In the genomic region with DNA sequence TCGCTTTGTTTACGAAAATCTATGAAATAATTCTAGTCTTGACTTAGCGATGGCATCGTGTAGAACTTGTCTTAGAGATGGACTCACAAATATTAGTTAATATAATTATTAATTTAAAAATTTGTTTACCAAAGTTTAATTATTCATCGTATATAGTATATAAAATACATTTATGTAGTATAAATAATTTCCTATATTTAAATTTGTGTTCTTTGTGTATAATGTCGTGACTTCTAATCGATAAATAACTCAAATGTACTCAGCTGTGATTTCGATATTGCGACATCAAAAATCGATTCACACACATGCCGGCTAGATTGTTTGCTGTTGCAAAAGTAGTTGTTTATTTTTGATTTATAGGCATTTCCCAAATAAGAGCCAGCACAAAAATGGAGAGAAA, we compare ENCODE assay signal across 1 fruit fly cellular context.
TF ChIP-seq lines count a peak whose summit lies in the region.

TSS of gene wfs1 (minus strand) at position 70 of the 400 bp plus-strand sequence.
TSS of gene Nup133 (plus strand) at position 297 of the 400 bp plus-strand sequence.

TF ChIP-seq in whole organism, embryonic, 481 proteins besides CTCF, POLR2A, EP300 and RAD21 (continued from another document and continues in another):
- TF ChIP-seq Dbx (GFP tag; IDR thresholded peaks at IDR 0.05; lab: Robert Waterston, UW): peak; percentile 76
- TF ChIP-seq CG6272 (GFP tag; IDR thresholded peaks at IDR 0.05; lab: Robert Waterston, UW): peak; percentile 45; the same call in 1 of the 2 replicates
- peak; percentile 90 for TF ChIP-seq knrl (GFP tag; IDR thresholded peaks at IDR 0.05; lab: Robert Waterston, UW; ENCODE audit: partially characterized antibody)
- no peak for TF ChIP-seq ken (GFP tag; IDR thresholded peaks at IDR 0.05; lab: Robert Waterston, UW)
- 0 out of 3 replicates have a peak, but pooled peaks have one; percentile 16 for TF ChIP-seq ci (GFP tag; IDR thresholded peaks at IDR 0.05; lab: Robert Waterston, UW)
- no peak for TF ChIP-seq CG31365 (tag; optimal IDR thresholded peaks at IDR 0.05; lab: Kevin White, UChicago)
- no peak for TF ChIP-seq en (GFP tag; optimal IDR thresholded peaks at IDR 0.05; lab: Kevin White, UChicago)
- peak; percentile 32; the same call in 1 of the 2 replicates for TF ChIP-seq bbx (GFP tag; IDR thresholded peaks at IDR 0.05; lab: Robert Waterston, UW; ENCODE audit: partially characterized antibody)
- no peak for TF ChIP-seq prd (optimal IDR thresholded peaks at IDR 0.05; lab: Kevin White, UChicago)
- peak; percentile 80 for TF ChIP-seq prd (GFP tag; IDR thresholded peaks at IDR 0.05; lab: Robert Waterston, UW)
- no peak for TF ChIP-seq pan (optimal IDR thresholded peaks at IDR 0.05; lab: Kevin White, UChicago)
- TF ChIP-seq pan (GFP tag; optimal IDR thresholded peaks at IDR 0.05 in 1 of 2, IDR thresholded peaks at IDR 0.05 in 1 of 2): peak in 1 of 2 experiments; percentile 70
- no peak for TF ChIP-seq CG3838 (GFP tag; optimal IDR thresholded peaks at IDR 0.05; lab: Kevin White, UChicago)
- TF ChIP-seq NC2β (GFP tag; optimal IDR thresholded peaks at IDR 0.05; lab: Kevin White, UChicago): no peak
- TF ChIP-seq grn (GFP tag; optimal IDR thresholded peaks at IDR 0.05; lab: Kevin White, UChicago): no peak
- peak; percentile 28 for TF ChIP-seq CrebB (tag; optimal IDR thresholded peaks at IDR 0.05; lab: Kevin White, UChicago)
- TF ChIP-seq grau (tag; optimal IDR thresholded peaks at IDR 0.05; lab: Kevin White, UChicago): peak; percentile 88
- peak; percentile 46; the same call in 1 of the 3 replicates for TF ChIP-seq CG14050 (GFP tag; IDR thresholded peaks at IDR 0.05; lab: Robert Waterston, UW)
- TF ChIP-seq her (GFP tag; optimal IDR thresholded peaks at IDR 0.05; lab: Kevin White, UChicago): no peak
- no peak for TF ChIP-seq CG17186 (GFP tag; optimal IDR thresholded peaks at IDR 0.05; lab: Kevin White, UChicago)
- TF ChIP-seq gro (GFP tag; optimal IDR thresholded peaks at IDR 0.05; lab: Kevin White, UChicago): no peak
- peak; percentile 63; the same call in 2 of the 3 replicates for TF ChIP-seq CG34422 (GFP tag; IDR thresholded peaks at IDR 0.05; lab: Robert Waterston, UW)
- peak; percentile 46; the same call in 1 of the 2 replicates for TF ChIP-seq chm (GFP tag; IDR thresholded peaks at IDR 0.05; lab: Robert Waterston, UW)
- no peak for TF ChIP-seq hth (optimal IDR thresholded peaks at IDR 0.05; lab: Kevin White, UChicago)
- TF ChIP-seq toy (GFP tag; IDR thresholded peaks at IDR 0.05; lab: Robert Waterston, UW): no peak
- TF ChIP-seq Oaz (GFP tag; IDR thresholded peaks at IDR 0.05; lab: Robert Waterston, UW): no peak; the same call in 1 of the 2 replicates
- no peak for TF ChIP-seq CG7556 (GFP tag; optimal IDR thresholded peaks at IDR 0.05; lab: Kevin White, UChicago)
- no peak for TF ChIP-seq z (GFP tag; IDR thresholded peaks at IDR 0.05; lab: Robert Waterston, UW)
- TF ChIP-seq Lhr (GFP tag; optimal IDR thresholded peaks at IDR 0.05; lab: Kevin White, UChicago): peak; percentile 14
- no peak for TF ChIP-seq CG17385 (GFP tag; optimal IDR thresholded peaks at IDR 0.05; lab: Kevin White, UChicago)
- TF ChIP-seq bigmax (GFP tag; optimal IDR thresholded peaks at IDR 0.05; lab: Kevin White, UChicago): no peak
- no peak for TF ChIP-seq sr (GFP tag; IDR thresholded peaks at IDR 0.05; lab: Robert Waterston, UW)
- TF ChIP-seq Usf (GFP tag; optimal IDR thresholded peaks at IDR 0.05; lab: Kevin White, UChicago): peak; percentile 46
- TF ChIP-seq h (optimal IDR thresholded peaks at IDR 0.05; lab: Kevin White, UChicago): no peak
- TF ChIP-seq CG13123 (GFP tag; optimal IDR thresholded peaks at IDR 0.05; lab: Kevin White, UChicago): peak; percentile 76
- TF ChIP-seq ase (GFP tag; IDR thresholded peaks at IDR 0.05; lab: Robert Waterston, UW): no peak
- TF ChIP-seq CG17359 (tag; optimal IDR thresholded peaks at IDR 0.05; lab: Kevin White, UChicago): peak; percentile 73
- peak; percentile 55 for TF ChIP-seq CG3407 (GFP tag; optimal IDR thresholded peaks at IDR 0.05; lab: Kevin White, UChicago)
- TF ChIP-seq CG14860 (GFP tag; IDR thresholded peaks at IDR 0.05; lab: Robert Waterston, UW; ENCODE audit: partially characterized antibody): peak; percentile 84
- TF ChIP-seq CG12104 (GFP tag; optimal IDR thresholded peaks at IDR 0.05; lab: Kevin White, UChicago): peak; percentile 35
- peak; percentile 70 for TF ChIP-seq tin (GFP tag; optimal IDR thresholded peaks at IDR 0.05; lab: Kevin White, UChicago)
- TF ChIP-seq Hr39 (optimal IDR thresholded peaks at IDR 0.05; lab: Kevin White, UChicago): no peak
- TF ChIP-seq CG7963 (GFP tag; IDR thresholded peaks at IDR 0.05; lab: Robert Waterston, UW; ENCODE audit: partially characterized antibody): peak; percentile 52; the same call in 1 of the 3 replicates
- TF ChIP-seq CG11695 (GFP tag; IDR thresholded peaks at IDR 0.05; lab: Robert Waterston, UW): peak; percentile 75; the same call in 2 of the 3 replicates
- peak in 1 of 3 experiments; percentile 87 for TF ChIP-seq lola (GFP tag; optimal IDR thresholded peaks at IDR 0.05; lab: Kevin White, UChicago)
- TF ChIP-seq NK7.1 (GFP tag; optimal IDR thresholded peaks at IDR 0.05; lab: Kevin White, UChicago): no peak
- TF ChIP-seq Doc3 (GFP tag; IDR thresholded peaks at IDR 0.05; lab: Robert Waterston, UW; ENCODE audit: partially characterized antibody): peak; percentile 84
- peak; percentile 78 for TF ChIP-seq sob (GFP tag; IDR thresholded peaks at IDR 0.05; lab: Robert Waterston, UW)
- TF ChIP-seq Hsf (GFP tag; optimal IDR thresholded peaks at IDR 0.05; lab: Kevin White, UChicago): no peak
- no peak for TF ChIP-seq CG3281 (GFP tag; optimal IDR thresholded peaks at IDR 0.05; lab: Kevin White, UChicago)
- peak; percentile 52; the same call in 1 of the 2 replicates for TF ChIP-seq ranshi (GFP tag; IDR thresholded peaks at IDR 0.05; lab: Robert Waterston, UW)
- no peak for TF ChIP-seq ro (GFP tag; IDR thresholded peaks at IDR 0.05; lab: Robert Waterston, UW)
- no peak for TF ChIP-seq Mad (GFP tag; optimal IDR thresholded peaks at IDR 0.05; lab: Kevin White, UChicago)
- TF ChIP-seq ara (GFP tag; IDR thresholded peaks at IDR 0.05; lab: Robert Waterston, UW): 0 out of 2 replicates have a peak, but pooled peaks have one; percentile 5
- peak; percentile 13 for TF ChIP-seq CG8281 (tag; optimal IDR thresholded peaks at IDR 0.05; lab: Kevin White, UChicago)
- no peak for TF ChIP-seq jing (GFP tag; optimal IDR thresholded peaks at IDR 0.05; lab: Kevin White, UChicago)
- peak; percentile 64 for TF ChIP-seq CG9215 (GFP tag; IDR thresholded peaks at IDR 0.05; lab: Robert Waterston, UW)
- peak in 1 of 2 experiments; percentile 75 for TF ChIP-seq dpn (GFP tag; optimal IDR thresholded peaks at IDR 0.05; lab: Kevin White, UChicago)
- TF ChIP-seq chif (GFP tag; optimal IDR thresholded peaks at IDR 0.05; lab: Kevin White, UChicago): no peak
- TF ChIP-seq CG3995 (GFP tag; optimal IDR thresholded peaks at IDR 0.05; lab: Kevin White, UChicago): peak; percentile 97
- TF ChIP-seq pita (GFP tag; optimal IDR thresholded peaks at IDR 0.05; lab: Kevin White, UChicago): no peak
- peak; percentile 93 for TF ChIP-seq CG17829 (tag; optimal IDR thresholded peaks at IDR 0.05; lab: Kevin White, UChicago)
- TF ChIP-seq so (GFP tag; IDR thresholded peaks at IDR 0.05; lab: Robert Waterston, UW): no peak
- peak; percentile 70 for TF ChIP-seq CG13296 (GFP tag; optimal IDR thresholded peaks at IDR 0.05; lab: Kevin White, UChicago)
- TF ChIP-seq CG7987 (GFP tag; optimal IDR thresholded peaks at IDR 0.05; lab: Kevin White, UChicago): peak; percentile 45
- no peak for TF ChIP-seq CG5953 (GFP tag; IDR thresholded peaks at IDR 0.05; lab: Robert Waterston, UW)
- no peak for TF ChIP-seq CG10274 (GFP tag; optimal IDR thresholded peaks at IDR 0.05; lab: Kevin White, UChicago)
- TF ChIP-seq Xrp1 (GFP tag; IDR thresholded peaks at IDR 0.05; lab: Robert Waterston, UW): peak; percentile 84
- TF ChIP-seq trem (tag; optimal IDR thresholded peaks at IDR 0.05; lab: Kevin White, UChicago): peak; percentile 91
- TF ChIP-seq CG3065 (GFP tag; optimal IDR thresholded peaks at IDR 0.05; lab: Kevin White, UChicago): peak; percentile 34
- peak; percentile 53 for TF ChIP-seq ttk (GFP tag; IDR thresholded peaks at IDR 0.05; lab: Robert Waterston, UW)
- TF ChIP-seq az2 (GFP tag; optimal IDR thresholded peaks at IDR 0.05; lab: Kevin White, UChicago): peak; percentile 76
- peak; percentile 77 for TF ChIP-seq slbo (GFP tag; IDR thresholded peaks at IDR 0.05; lab: Robert Waterston, UW)
- TF ChIP-seq Adf1 (GFP tag; IDR thresholded peaks at IDR 0.05; lab: Robert Waterston, UW): 0 out of 2 replicates have a peak, but pooled peaks have one; percentile 31
- TF ChIP-seq trh (GFP tag; optimal IDR thresholded peaks at IDR 0.05; lab: Kevin White, UChicago): peak; percentile 42
- TF ChIP-seq hb (GFP tag; IDR thresholded peaks at IDR 0.05; lab: Robert Waterston, UW; ENCODE audit: partially characterized antibody): peak; percentile 49; the same call in 1 of the 3 replicates
- peak; percentile 92 for TF ChIP-seq CG15696 (tag; optimal IDR thresholded peaks at IDR 0.05; lab: Kevin White, UChicago)
- peak; percentile 28 for TF ChIP-seq zfh2 (GFP tag; optimal IDR thresholded peaks at IDR 0.05; lab: Kevin White, UChicago)
- TF ChIP-seq hkb (optimal IDR thresholded peaks at IDR 0.05; lab: Kevin White, UChicago): no peak
- TF ChIP-seq hkb (GFP tag; IDR thresholded peaks at IDR 0.05; lab: Robert Waterston, UW): no peak; the same call in 1 of the 2 replicates
- no peak for TF ChIP-seq CG12769 (tag; optimal IDR thresholded peaks at IDR 0.05; lab: Kevin White, UChicago)
- TF ChIP-seq br (optimal IDR thresholded peaks at IDR 0.05; lab: Kevin White, UChicago): no peak
- no peak for TF ChIP-seq Vsx1 (GFP tag; optimal IDR thresholded peaks at IDR 0.05; lab: Kevin White, UChicago)
- TF ChIP-seq salm (tag; optimal IDR thresholded peaks at IDR 0.05; lab: Kevin White, UChicago): peak; percentile 49
- no peak for TF ChIP-seq PHDP (tag; optimal IDR thresholded peaks at IDR 0.05; lab: Kevin White, UChicago)
- peak; percentile 80 for TF ChIP-seq Hr3 (GFP tag; optimal IDR thresholded peaks at IDR 0.05; lab: Kevin White, UChicago)
- no peak for TF ChIP-seq Ets65A (GFP tag; lab: Kevin White, UChicago)
- peak; percentile 88 for TF ChIP-seq MBD-R2 (GFP tag; IDR thresholded peaks at IDR 0.05; lab: Robert Waterston, UW)
- peak; percentile 53; the same call in 1 of the 2 replicates for TF ChIP-seq CG32772 (GFP tag; IDR thresholded peaks at IDR 0.05; lab: Robert Waterston, UW)
- TF ChIP-seq Mrtf (GFP tag; IDR thresholded peaks at IDR 0.05; lab: Robert Waterston, UW): no peak
- TF ChIP-seq H2.0 (GFP tag; IDR thresholded peaks at IDR 0.05; lab: Robert Waterston, UW): peak; percentile 62
- no peak for TF ChIP-seq Kr (GFP tag; optimal IDR thresholded peaks at IDR 0.05; lab: Kevin White, UChicago)
- TF ChIP-seq CG15514 (GFP tag; optimal IDR thresholded peaks at IDR 0.05; lab: Kevin White, UChicago): peak; percentile 60
- peak; percentile 59; the same call in 1 of the 2 replicates for TF ChIP-seq al (GFP tag; IDR thresholded peaks at IDR 0.05; lab: Robert Waterston, UW)
- peak in 1 of 2 experiments; percentile 43 for TF ChIP-seq tll (GFP tag; optimal IDR thresholded peaks at IDR 0.05; lab: Kevin White, UChicago)
- peak; percentile 93 for TF ChIP-seq Scr (GFP tag; IDR thresholded peaks at IDR 0.05; lab: Robert Waterston, UW; ENCODE audit: partially characterized antibody)
- no peak for TF ChIP-seq corto (GFP tag; optimal IDR thresholded peaks at IDR 0.05; lab: Kevin White, UChicago)
- peak; percentile 60 for TF ChIP-seq Six4 (GFP tag; optimal IDR thresholded peaks at IDR 0.05; lab: Kevin White, UChicago)
- peak; percentile 72 for TF ChIP-seq Sry-δ (GFP tag; optimal IDR thresholded peaks at IDR 0.05; lab: Kevin White, UChicago)
- no peak for TF ChIP-seq CG8765 (GFP tag; IDR thresholded peaks at IDR 0.05; lab: Robert Waterston, UW)
- TF ChIP-seq CG2199 (GFP tag; IDR thresholded peaks at IDR 0.05; lab: Robert Waterston, UW): no peak
- TF ChIP-seq CG6765 (GFP tag; optimal IDR thresholded peaks at IDR 0.05; lab: Kevin White, UChicago): peak; percentile 47
- TF ChIP-seq CG13424 (tag; optimal IDR thresholded peaks at IDR 0.05; lab: Kevin White, UChicago): peak; percentile 93
- TF ChIP-seq D (optimal IDR thresholded peaks at IDR 0.05; lab: Kevin White, UChicago): no peak
- peak; percentile 60 for TF ChIP-seq D (GFP tag; optimal IDR thresholded peaks at IDR 0.05; lab: Kevin White, UChicago)
- TF ChIP-seq Abd-B (GFP tag; optimal IDR thresholded peaks at IDR 0.05; lab: Kevin White, UChicago): peak; percentile 68
- no peak for TF ChIP-seq CG15269 (tag; optimal IDR thresholded peaks at IDR 0.05; lab: Kevin White, UChicago)
- TF ChIP-seq CG1024 (GFP tag; IDR thresholded peaks at IDR 0.05; lab: Robert Waterston, UW): no peak; the same call in 1 of the 2 replicates
- peak; percentile 69 for TF ChIP-seq CG6689 (GFP tag; IDR thresholded peaks at IDR 0.05; lab: Robert Waterston, UW)
- no peak for TF ChIP-seq CG3726 (GFP tag; IDR thresholded peaks at IDR 0.05; lab: Robert Waterston, UW)
- no peak for TF ChIP-seq CG16779 (GFP tag; IDR thresholded peaks at IDR 0.05; lab: Robert Waterston, UW)
- TF ChIP-seq aop (GFP tag; IDR thresholded peaks at IDR 0.05; lab: Robert Waterston, UW): no peak
- no peak for TF ChIP-seq CG6175 (GFP tag; IDR thresholded peaks at IDR 0.05; lab: Robert Waterston, UW)
- TF ChIP-seq CG12942 (GFP tag; optimal IDR thresholded peaks at IDR 0.05; lab: Kevin White, UChicago): peak; percentile 72
- peak; percentile 25; the same call in 1 of the 3 replicates for TF ChIP-seq B-H1 (GFP tag; IDR thresholded peaks at IDR 0.05; lab: Robert Waterston, UW)
- no peak for TF ChIP-seq shn (GFP tag; optimal IDR thresholded peaks at IDR 0.05; lab: Kevin White, UChicago)
- peak; percentile 58 for TF ChIP-seq nerfin-2 (GFP tag; IDR thresholded peaks at IDR 0.05; lab: Robert Waterston, UW; ENCODE audit: partially characterized antibody)
- no peak for TF ChIP-seq CG8089 (GFP tag; optimal IDR thresholded peaks at IDR 0.05; lab: Kevin White, UChicago)
- TF ChIP-seq CG12219 (GFP tag; optimal IDR thresholded peaks at IDR 0.05; lab: Kevin White, UChicago): no peak
- no peak for TF ChIP-seq CG7839 (tag; optimal IDR thresholded peaks at IDR 0.05; lab: Kevin White, UChicago)
- TF ChIP-seq CG2712 (tag; optimal IDR thresholded peaks at IDR 0.05; lab: Kevin White, UChicago): peak; percentile 92
- TF ChIP-seq Dad (GFP tag; optimal IDR thresholded peaks at IDR 0.05; lab: Kevin White, UChicago): no peak
- TF ChIP-seq CG11093 (GFP tag; IDR thresholded peaks at IDR 0.05; lab: Robert Waterston, UW): no peak
- TF ChIP-seq Ravus (GFP tag; IDR thresholded peaks at IDR 0.05; lab: Robert Waterston, UW): no peak
- TF ChIP-seq CG2678 (tag; optimal IDR thresholded peaks at IDR 0.05; lab: Kevin White, UChicago): peak; percentile 88
- no peak for TF ChIP-seq pnt (GFP tag; optimal IDR thresholded peaks at IDR 0.05; lab: Kevin White, UChicago)
